Worm (Caenorhabditis elegans): ENCODE measurements around the gene R13H4.7.

Gene R13H4.7

DNA sequence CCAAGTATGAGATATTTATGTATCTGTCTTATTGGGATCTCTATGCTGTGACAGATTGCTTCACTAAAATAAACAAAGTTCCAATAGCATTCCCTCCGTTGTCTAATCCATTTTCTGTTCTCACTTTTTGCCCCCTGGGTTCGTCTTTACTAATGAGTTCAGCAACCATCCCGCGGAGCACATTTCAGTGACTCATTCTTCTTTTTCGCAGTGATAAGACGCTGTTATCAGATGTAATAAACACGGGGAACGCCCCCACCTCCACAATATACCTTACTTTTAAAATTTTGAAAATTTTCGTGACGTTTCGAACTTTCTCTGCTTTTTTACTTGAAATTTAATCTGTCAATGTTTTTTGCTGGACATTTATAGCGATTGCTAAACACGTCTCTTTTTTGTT is 32.1 kb upstream of the R13H4.7 start:
- TF ChIP-seq elt-2 (tag; optimal IDR thresholded peaks at IDR 0.05) (peak; percentile 18), elt-3 (tag; optimal IDR thresholded peaks at IDR 0.05) (no peak)

DNA sequence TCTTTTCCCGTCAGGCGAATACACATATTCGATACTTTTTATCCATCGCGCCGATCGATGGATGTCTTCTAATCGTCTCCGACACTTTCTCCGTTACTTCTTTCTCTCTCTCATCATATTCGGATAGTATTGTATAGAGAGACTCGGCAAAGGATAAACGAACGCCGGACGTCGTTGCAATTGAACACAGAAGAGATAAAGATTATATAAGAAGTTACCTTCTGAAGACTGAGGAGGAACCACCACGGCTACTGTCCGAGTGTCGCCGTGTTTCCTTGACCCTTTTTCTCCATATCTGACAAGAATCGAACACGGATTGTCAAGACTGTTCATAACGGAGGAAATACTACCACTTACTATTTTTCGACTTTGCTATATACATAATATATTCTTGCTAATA is 31.1 kb upstream of the R13H4.7 start, which contains the start of gene sma-1:
Gene sma-1 (plus strand): TSS at position 301 of the 400 bp plus-strand sequence.
- TF ChIP-seq blmp-1 (tag; optimal IDR thresholded peaks at IDR 0.05) (peak; percentile 87), lir-3 (tag; optimal IDR thresholded peaks at IDR 0.05; ENCODE audit: poor library complexity) (no peak)

DNA sequence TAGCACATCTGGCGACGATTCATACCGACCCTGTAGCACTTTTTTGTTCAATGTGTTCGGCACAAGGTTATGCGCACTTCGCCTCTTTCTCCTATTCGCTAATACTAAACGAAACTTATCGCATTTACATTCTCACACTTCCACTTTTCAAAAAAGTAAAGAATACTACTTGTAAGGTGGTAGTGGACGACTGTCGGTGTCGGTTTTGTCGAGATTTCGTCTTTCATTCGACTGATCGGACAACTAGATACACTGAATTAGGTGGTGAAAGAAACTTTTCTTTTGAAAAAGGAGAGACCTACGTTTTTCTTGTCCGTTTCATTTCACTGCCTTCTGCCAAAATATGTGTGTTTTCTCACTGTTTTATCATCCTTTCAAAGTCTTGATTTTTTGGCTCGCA is 29.6 kb upstream of the R13H4.7 start:
- TF ChIP-seq C34B4.2 (tag; optimal IDR thresholded peaks at IDR 0.05) (no peak), blmp-1 (tag; optimal IDR thresholded peaks at IDR 0.05) (peak; percentile 75), fkh-4 (tag; optimal IDR thresholded peaks at IDR 0.05; ENCODE audit: borderline replicate concordance) (no peak), lin-14 (GFP tag; optimal IDR thresholded peaks at IDR 0.05) (peak; percentile 58), nhr-85 (tag) (peak; percentile 53), C16A3.4 (tag; optimal IDR thresholded peaks at IDR 0.05) (peak; percentile 14)

DNA sequence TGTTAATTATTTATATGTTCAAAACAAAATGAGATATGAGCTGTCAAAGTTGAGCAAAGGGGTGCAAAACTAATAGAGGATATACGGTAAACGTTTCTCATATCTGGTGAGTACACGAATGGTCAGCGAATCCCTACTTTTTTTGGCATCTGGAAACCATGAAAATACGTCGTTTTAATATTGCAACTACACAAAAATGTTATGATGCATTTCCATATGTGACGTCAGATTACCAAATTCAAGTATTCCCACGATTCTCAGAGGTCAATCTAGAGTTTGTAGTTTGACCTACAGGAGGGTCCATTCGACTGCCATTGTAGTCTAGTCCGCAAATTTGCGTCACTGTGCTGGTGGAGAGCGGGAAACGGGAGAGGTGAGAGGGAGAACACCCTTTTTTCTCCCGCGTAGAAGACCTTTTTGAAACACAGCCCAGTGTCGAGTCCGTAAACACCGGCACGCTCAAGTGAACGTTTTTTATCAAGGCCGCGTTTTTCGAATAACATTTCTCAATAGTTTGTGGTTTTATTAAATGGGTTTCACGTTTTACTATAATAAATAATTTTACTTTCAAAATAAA is 28.4 kb upstream of the R13H4.7 start:
- TF ChIP-seq mep-1 (tag; optimal IDR thresholded peaks at IDR 0.05) (peak; percentile 60), nhr-71 (tag; optimal IDR thresholded peaks at IDR 0.05) (peak; percentile 40), C16A3.4 (tag; optimal IDR thresholded peaks at IDR 0.05) (peak; percentile 20), aly-2 (tag; optimal IDR thresholded peaks at IDR 0.05) (no peak), ceh-88 (GFP tag; IDR thresholded peaks at IDR 0.05) (no peak), efl-1 (optimal IDR thresholded peaks at IDR 0.05) (peak; percentile 75 to 94), efl-1 (GFP tag; optimal IDR thresholded peaks at IDR 0.05 in 1 of 2) (peak; percentile 76 to 97), nhr-237 (tag; optimal IDR thresholded peaks at IDR 0.05) (no peak), lin-35 (GFP tag; optimal IDR thresholded peaks at IDR 0.05) (peak; percentile 51 to 84), unc-62 (GFP tag; optimal IDR thresholded peaks at IDR 0.05) (no peak), vab-15 (tag; optimal IDR thresholded peaks at IDR 0.05) (no peak), F16B12.6 (tag; optimal IDR thresholded peaks at IDR 0.05) (peak; percentile 76), nhr-11 (tag; optimal IDR thresholded peaks at IDR 0.05) (no peak), fos-1 (tag; optimal IDR thresholded peaks at IDR 0.05) (no peak), mdl-1 (tag; optimal IDR thresholded peaks at IDR 0.05) (peak in 1 of 2 experiments; percentile 22), lin-14 (GFP tag; optimal IDR thresholded peaks at IDR 0.05) (peak; percentile 73), lin-39 (tag; optimal IDR thresholded peaks at IDR 0.05) (no peak), irx-1 (tag; optimal IDR thresholded peaks at IDR 0.05) (no peak), ztf-4 (tag; optimal IDR thresholded peaks at IDR 0.05) (no peak), lin-13 (GFP tag; optimal IDR thresholded peaks at IDR 0.05) (no peak), nhr-20 (tag; optimal IDR thresholded peaks at IDR 0.05) (peak; percentile 81), fkh-10 (GFP tag; optimal IDR thresholded peaks at IDR 0.05) (no peak), nhr-47 (tag; optimal IDR thresholded peaks at IDR 0.05) (peak; percentile 5), lsy-2 (tag; optimal IDR thresholded peaks at IDR 0.05) (peak; percentile 14 to 49), blmp-1 (tag; optimal IDR thresholded peaks at IDR 0.05) (peak; percentile 67), nhr-19 (GFP tag; conservative IDR thresholded peaks at IDR 0.05) (peak; percentile 33), swsn-7 (tag; optimal IDR thresholded peaks at IDR 0.05) (peak; percentile 18), pqm-1 (tag; optimal IDR thresholded peaks at IDR 0.05) (no peak), fkh-8 (tag; optimal IDR thresholded peaks at IDR 0.05) (no peak), snu-23 (GFP tag; optimal IDR thresholded peaks at IDR 0.05) (peak; percentile 52), dpl-1 (GFP tag; optimal IDR thresholded peaks at IDR 0.05) (peak; percentile 69 to 82 (median 77)), zip-4 (GFP tag; optimal IDR thresholded peaks at IDR 0.05) (no peak), nhr-85 (tag) (peak; percentile 41)

All from whole organism, L1 larva.